Worm (Caenorhabditis elegans): ENCODE results near the gene hot-4.

The hot-4 gene

DNA sequence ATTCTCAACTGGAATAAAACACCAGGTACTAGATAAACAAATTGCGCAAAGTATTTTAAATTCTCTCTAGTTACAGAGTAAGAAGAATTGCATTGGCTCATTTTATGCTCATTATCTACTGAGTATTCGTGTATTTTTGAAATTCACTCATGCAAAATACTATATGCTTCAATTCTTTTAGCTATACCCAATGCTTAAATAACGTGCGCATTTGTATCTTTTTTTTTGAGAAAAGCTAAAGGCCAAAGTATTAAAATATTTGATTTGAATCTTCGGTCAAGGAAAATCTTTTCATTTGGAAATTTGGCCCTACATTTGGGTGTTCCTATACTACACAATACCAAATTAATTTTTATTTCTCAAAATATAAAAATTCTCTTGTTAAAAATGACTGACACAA lies 44.8 kb downstream of the hot-4 start, which contains the start of gene srg-4:
Gene srg-4, minus strand, starts transcription at position 101 of the 400 bp plus-strand sequence.
- TF ChIP-seq ref-1 (GFP tag; conservative IDR thresholded peaks at IDR 0.05) = no peak
- no peak for TF ChIP-seq flt-1 (GFP tag; IDR thresholded peaks at IDR 0.05)
- no peak for TF ChIP-seq tab-1 (GFP tag; IDR thresholded peaks at IDR 0.05)
- TF ChIP-seq T22C8.4 (GFP tag; IDR thresholded peaks at IDR 0.05) = no peak
- no peak for TF ChIP-seq klf-2 (GFP tag; conservative IDR thresholded peaks at IDR 0.05)
- TF ChIP-seq ztf-23 (GFP tag; IDR thresholded peaks at IDR 0.05) = no peak

DNA sequence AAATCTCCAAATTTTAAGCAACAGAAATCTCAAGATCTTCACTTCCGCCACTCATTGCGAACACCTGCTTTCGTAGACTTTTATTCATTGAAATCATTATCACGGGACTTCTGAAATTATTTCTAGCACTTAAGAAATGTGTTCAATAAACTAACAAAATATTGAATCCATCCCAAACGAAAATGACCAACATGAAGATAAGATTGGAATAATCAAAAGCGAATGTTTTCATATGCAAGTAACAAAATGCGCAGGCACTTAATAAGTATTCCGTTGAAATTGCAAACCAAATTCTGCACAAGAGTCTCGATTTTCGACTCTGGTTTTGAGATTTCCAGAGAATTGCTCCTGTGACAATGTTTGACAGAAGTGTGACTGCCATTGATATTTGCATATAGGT lies 47.2 kb downstream of the hot-4 start, which contains the start of gene srg-5:
Gene srg-5, minus strand, starts transcription at position 101 of the 400 bp plus-strand sequence.
- TF ChIP-seq ztf-23 (GFP tag; IDR thresholded peaks at IDR 0.05) = no peak
- no peak for TF ChIP-seq tab-1 (GFP tag; IDR thresholded peaks at IDR 0.05)
- no peak for TF ChIP-seq klf-2 (GFP tag; conservative IDR thresholded peaks at IDR 0.05)
- no peak for TF ChIP-seq ztf-29 (GFP tag; IDR thresholded peaks at IDR 0.05)
- TF ChIP-seq ref-1 (GFP tag; conservative IDR thresholded peaks at IDR 0.05) = no peak
- TF ChIP-seq flt-1 (GFP tag; IDR thresholded peaks at IDR 0.05) = no peak
- no peak for TF ChIP-seq T22C8.4 (GFP tag; IDR thresholded peaks at IDR 0.05)
- TF ChIP-seq cog-1 (tag; optimal IDR thresholded peaks at IDR 0.05) = no peak
- no peak for TF ChIP-seq med-1 (GFP tag; optimal IDR thresholded peaks at IDR 0.05; ENCODE audit: insufficient read depth)

DNA sequence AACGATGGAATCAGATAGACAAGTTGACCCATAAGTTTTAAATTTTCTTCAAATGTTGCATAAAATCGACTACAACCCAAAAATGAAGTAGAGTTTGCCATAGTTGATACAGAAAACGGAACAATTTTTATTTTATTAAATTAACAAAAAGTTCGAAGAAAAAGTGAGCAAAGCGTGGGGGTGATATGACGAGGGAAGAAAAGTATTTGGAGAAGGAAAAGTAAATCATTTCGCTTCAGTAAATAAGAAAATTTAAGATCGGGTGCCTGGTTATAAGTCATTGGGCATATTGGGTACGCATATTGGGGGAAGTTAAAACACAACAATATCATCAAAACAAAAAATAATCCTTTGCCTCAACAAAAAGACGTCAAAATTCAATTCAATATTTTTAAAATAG lies 48.7 kb downstream of the hot-4 start, which contains the start of gene srg-6:
Gene srg-6, minus strand, starts transcription at position 101 of the 400 bp plus-strand sequence.
- no peak for TF ChIP-seq ztf-23 (GFP tag; IDR thresholded peaks at IDR 0.05)
- TF ChIP-seq T22C8.4 (GFP tag; IDR thresholded peaks at IDR 0.05) = no peak
- no peak for TF ChIP-seq ref-1 (GFP tag; conservative IDR thresholded peaks at IDR 0.05)
- TF ChIP-seq tab-1 (GFP tag; IDR thresholded peaks at IDR 0.05) = no peak
- no peak for TF ChIP-seq flt-1 (GFP tag; IDR thresholded peaks at IDR 0.05)
- TF ChIP-seq ztf-29 (GFP tag; IDR thresholded peaks at IDR 0.05) = no peak
- TF ChIP-seq klf-2 (GFP tag; conservative IDR thresholded peaks at IDR 0.05) = no peak
- no peak for TF ChIP-seq cog-1 (tag; optimal IDR thresholded peaks at IDR 0.05)
- TF ChIP-seq med-1 (GFP tag; optimal IDR thresholded peaks at IDR 0.05; ENCODE audit: insufficient read depth) = no peak

DNA sequence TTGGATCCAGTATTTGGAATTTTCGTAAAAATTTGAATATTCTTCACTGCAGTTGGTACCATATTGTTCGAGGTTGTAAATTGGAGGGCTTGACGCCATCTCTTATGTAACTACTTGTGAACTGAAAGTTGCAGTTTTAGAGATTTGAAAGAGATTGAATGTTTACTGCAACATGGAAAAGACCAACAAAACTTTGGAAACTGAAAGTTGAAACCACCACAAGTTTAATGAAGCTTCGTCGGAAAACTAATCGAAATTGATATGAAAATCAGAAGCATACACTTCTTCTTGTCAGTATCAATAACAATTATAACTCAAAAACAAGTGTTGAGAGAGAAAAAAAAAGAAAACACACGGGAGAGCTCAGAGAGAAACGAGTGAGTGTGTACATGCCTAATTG lies 50.8 kb downstream of the hot-4 start, which contains the start of gene srg-7:
Gene srg-7, minus strand, starts transcription at position 101 of the 400 bp plus-strand sequence.
- no peak for TF ChIP-seq ztf-29 (GFP tag; IDR thresholded peaks at IDR 0.05)
- no peak for TF ChIP-seq med-1 (GFP tag; optimal IDR thresholded peaks at IDR 0.05; ENCODE audit: insufficient read depth)
- TF ChIP-seq ztf-23 (GFP tag; IDR thresholded peaks at IDR 0.05) = no peak
- TF ChIP-seq cog-1 (tag; optimal IDR thresholded peaks at IDR 0.05) = no peak
- no peak for TF ChIP-seq tab-1 (GFP tag; IDR thresholded peaks at IDR 0.05)
- no peak for TF ChIP-seq T22C8.4 (GFP tag; IDR thresholded peaks at IDR 0.05)
- TF ChIP-seq ref-1 (GFP tag; conservative IDR thresholded peaks at IDR 0.05) = no peak
- TF ChIP-seq flt-1 (GFP tag; IDR thresholded peaks at IDR 0.05) = no peak

DNA sequence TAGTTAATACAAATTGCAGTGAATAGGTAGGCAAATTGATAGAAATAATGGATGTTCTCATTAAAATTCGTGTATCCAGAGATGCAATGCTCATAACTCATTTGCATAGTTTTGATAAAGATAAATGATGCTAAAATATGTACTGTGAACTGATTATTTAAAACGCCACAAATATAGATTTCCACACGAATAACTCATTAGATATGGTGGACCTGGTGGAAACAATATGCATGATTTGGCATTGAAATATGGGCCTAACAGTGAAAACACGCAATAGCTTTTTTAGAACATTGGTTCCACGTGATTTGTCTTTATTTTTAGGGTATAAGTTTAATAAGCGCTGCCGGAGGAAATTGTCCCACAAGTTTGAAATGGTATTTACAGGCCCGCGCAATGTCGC lies 53.1 kb downstream of the hot-4 start, which contains the start of gene srg-3:
Gene srg-3, minus strand, starts transcription at position 101 of the 400 bp plus-strand sequence.
- TF ChIP-seq med-1 (GFP tag; optimal IDR thresholded peaks at IDR 0.05; ENCODE audit: insufficient read depth) (no peak), T22C8.4 (GFP tag; IDR thresholded peaks at IDR 0.05) (no peak), ztf-23 (GFP tag; IDR thresholded peaks at IDR 0.05) (no peak), tab-1 (GFP tag; IDR thresholded peaks at IDR 0.05) (no peak), klf-2 (GFP tag; conservative IDR thresholded peaks at IDR 0.05) (no peak), flt-1 (GFP tag; IDR thresholded peaks at IDR 0.05) (no peak), ref-1 (GFP tag; conservative IDR thresholded peaks at IDR 0.05) (no peak), cog-1 (tag; optimal IDR thresholded peaks at IDR 0.05) (no peak), ztf-29 (GFP tag; IDR thresholded peaks at IDR 0.05) (no peak)

DNA sequence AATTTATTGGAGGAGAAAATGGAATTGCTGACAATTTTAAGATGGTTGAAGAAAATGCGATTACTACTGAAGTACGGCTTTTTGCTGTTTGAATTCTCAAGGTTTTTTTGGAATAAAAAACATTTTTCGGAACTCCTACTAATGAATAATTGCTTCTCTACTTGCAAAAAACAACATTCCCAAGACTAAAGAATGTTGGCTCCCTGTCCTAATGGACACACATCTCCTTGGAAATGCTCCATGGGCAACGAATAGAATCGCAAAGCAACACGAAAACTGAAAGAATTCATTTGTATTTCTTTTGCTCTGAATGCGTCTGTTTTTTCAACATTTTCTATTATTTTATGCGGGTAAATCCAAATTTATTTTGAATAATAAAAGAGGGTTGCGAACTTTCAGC lies 55.7 kb downstream of the hot-4 start, which contains the start of gene C18F10.2:
Gene C18F10.2, plus strand, starts transcription at position 301 of the 400 bp plus-strand sequence.
- TF ChIP-seq ref-1 (GFP tag; conservative IDR thresholded peaks at IDR 0.05) (no peak), ztf-29 (GFP tag; IDR thresholded peaks at IDR 0.05) (no peak), med-1 (GFP tag; optimal IDR thresholded peaks at IDR 0.05; ENCODE audit: insufficient read depth) (no peak), cog-1 (tag; optimal IDR thresholded peaks at IDR 0.05) (no peak), klf-2 (GFP tag; conservative IDR thresholded peaks at IDR 0.05) (no peak), flt-1 (GFP tag; IDR thresholded peaks at IDR 0.05) (no peak), tab-1 (GFP tag; IDR thresholded peaks at IDR 0.05) (no peak), ztf-23 (GFP tag; IDR thresholded peaks at IDR 0.05) (no peak), T22C8.4 (GFP tag; IDR thresholded peaks at IDR 0.05) (no peak)
